Worm (Caenorhabditis elegans) whole organism, L3 larva: ENCODE measurements around the gene fbxa-185.
A peak's percentile ranks its signal among the peaks of the same experiment; 100 is the strongest.

Experiments
- ZK546.5 ChIP-seq: sonication (generic microtip); optimal IDR thresholded peaks from 2 replicates; lab custom pipeline; 2017; ENCODE audit warnings: missing biosample characterization, missing genetic modification characterization
- aly-2 ChIP-seq: fragments of 150-350 bp; optimal IDR thresholded peaks from 2 replicates; lab custom pipeline; 2014; ENCODE audit warnings: missing biosample characterization, missing genetic modification characterization
- ama-1 ChIP-seq: fragments of 150-350 bp; optimal IDR thresholded peaks from 2 replicates; lab custom pipeline; 2018
- daf-12 ChIP-seq: fragments of 150-350 bp; optimal IDR thresholded peaks from 2 replicates; lab custom pipeline; 2014; ENCODE audit warnings: missing biosample characterization, missing genetic modification reagents, missing genetic modification characterization
- egl-27 ChIP-seq: sonication (generic microtip); optimal IDR thresholded peaks from 4 replicates; lab custom pipeline; 2017; ENCODE audit warnings: missing biosample characterization, missing genetic modification reagents, missing genetic modification characterization
- elt-1 ChIP-seq: fragments of 150-350 bp; optimal IDR thresholded peaks from 2 replicates; lab custom pipeline; 2014; ENCODE audit warnings: missing biosample characterization, missing genetic modification characterization
- elt-2 ChIP-seq: sonication (generic microtip); optimal IDR thresholded peaks from 2 replicates; lab custom pipeline; 2016; ENCODE audit warnings: missing genetic modification reagents, mild to moderate bottlenecking, missing genetic modification characterization, missing compliant biosample characterization
- eor-1 ChIP-seq, 2 experiments: fragments of 150-350 bp; optimal IDR thresholded peaks; 2 replicates each; lab custom pipeline; 2014 to 2018; ENCODE audit warnings: missing biosample characterization in 2 of 2, missing genetic modification characterization in 2 of 2
- fkh-10 ChIP-seq: sonication (generic microtip); optimal IDR thresholded peaks from 2 replicates; lab custom pipeline; 2017; ENCODE audit warnings: missing biosample characterization, missing genetic modification reagents, missing genetic modification characterization
- fos-1 ChIP-seq: fragments of 150-350 bp; optimal IDR thresholded peaks from 2 replicates; lab custom pipeline; 2014; ENCODE audit warnings: missing biosample characterization, missing genetic modification characterization
- jun-1 ChIP-seq: fragments of 150-350 bp; optimal IDR thresholded peaks from 2 replicates; lab custom pipeline; 2014; ENCODE audit warnings: missing biosample characterization, missing genetic modification reagents, missing genetic modification characterization
- lin-15B ChIP-seq: fragments of 150-350 bp; optimal IDR thresholded peaks from 2 replicates; lab custom pipeline; 2014; ENCODE audit warnings: missing biosample characterization, missing genetic modification characterization
- lin-39 ChIP-seq: fragments of 150-350 bp; optimal IDR thresholded peaks from 2 replicates; lab custom pipeline; 2018; ENCODE audit warnings: missing biosample characterization, missing genetic modification reagents, missing genetic modification characterization
- lsy-12 ChIP-seq: sonication (generic microtip); optimal IDR thresholded peaks from 2 replicates; lab custom pipeline; 2016; ENCODE audit warnings: mild to moderate bottlenecking, missing genetic modification characterization, missing compliant biosample characterization
- mml-1 ChIP-seq: fragments of 150-350 bp; sonication (generic microtip); optimal IDR thresholded peaks from 3 replicates; lab custom pipeline; 2014; ENCODE audit warnings: missing biosample characterization, missing genetic modification characterization
- nfya-1 ChIP-seq: sonication (generic microtip); optimal IDR thresholded peaks from 2 replicates; lab custom pipeline; 2017; ENCODE audit warnings: missing genetic modification characterization, mild to moderate bottlenecking, missing compliant biosample characterization, antibody characterized with exemption, moderate library complexity; ENCODE audit not compliant: insufficient read depth
- nhr-12 ChIP-seq: fragments of 150-350 bp; optimal IDR thresholded peaks from 2 replicates; lab custom pipeline; 2014; ENCODE audit warnings: missing biosample characterization, missing genetic modification characterization
- nhr-23 ChIP-seq: fragments of 150-350 bp; optimal IDR thresholded peaks from 2 replicates; lab custom pipeline; 2014; ENCODE audit warnings: missing biosample characterization, missing genetic modification reagents, missing genetic modification characterization
- nhr-237 ChIP-seq: fragments of 150-350 bp; optimal IDR thresholded peaks from 2 replicates; lab custom pipeline; 2014; ENCODE audit warnings: missing biosample characterization, missing genetic modification characterization
- nhr-28 ChIP-seq: fragments of 150-350 bp; optimal IDR thresholded peaks from 2 replicates; lab custom pipeline; 2014; ENCODE audit warnings: missing biosample characterization, missing genetic modification characterization
- nhr-43 ChIP-seq: sonication (generic microtip); optimal IDR thresholded peaks from 2 replicates; lab custom pipeline; 2016; ENCODE audit warnings: mild to moderate bottlenecking, missing genetic modification characterization, missing compliant biosample characterization; ENCODE audit not compliant: poor library complexity, severe bottlenecking
- nhr-76 ChIP-seq: fragments of 150-350 bp; sonication (generic microtip); optimal IDR thresholded peaks from 5 replicates; lab custom pipeline; 2014; ENCODE audit warnings: missing biosample characterization, missing genetic modification characterization
- nhr-77 ChIP-seq: fragments of 150-350 bp; optimal IDR thresholded peaks from 2 replicates; lab custom pipeline; 2014; ENCODE audit warnings: missing biosample characterization, missing genetic modification characterization
- pha-4 ChIP-seq: fragments of 150-350 bp; optimal IDR thresholded peaks from 2 replicates; lab custom pipeline; 2014; ENCODE audit warnings: missing biosample characterization, missing genetic modification reagents, missing genetic modification characterization
- pqm-1 ChIP-seq: fragments of 150-350 bp; optimal IDR thresholded peaks from 2 replicates; lab custom pipeline; 2017; ENCODE audit warnings: missing biosample characterization, missing genetic modification characterization, inconsistent platforms
- skn-1 ChIP-seq: fragments of 150-350 bp; optimal IDR thresholded peaks from 2 replicates; lab custom pipeline; 2014; ENCODE audit warnings: missing biosample characterization, missing genetic modification characterization
- unc-39 ChIP-seq: sonication (generic microtip); optimal IDR thresholded peaks from 4 replicates; lab custom pipeline; 2017; ENCODE audit warnings: missing biosample characterization, missing genetic modification characterization
- zag-1 ChIP-seq: fragments of 150-350 bp; optimal IDR thresholded peaks from 2 replicates; lab custom pipeline; 2014; ENCODE audit warnings: missing biosample characterization, missing genetic modification characterization
- ztf-11 ChIP-seq: fragments of 150-350 bp; optimal IDR thresholded peaks from 2 replicates; lab custom pipeline; 2014; ENCODE audit warnings: missing biosample characterization, missing genetic modification characterization
- ztf-4 ChIP-seq: fragments of 150-350 bp; optimal IDR thresholded peaks from 2 replicates; lab custom pipeline; 2014; ENCODE audit warnings: missing biosample characterization, missing genetic modification characterization

The fbxa-185 gene

DNA sequence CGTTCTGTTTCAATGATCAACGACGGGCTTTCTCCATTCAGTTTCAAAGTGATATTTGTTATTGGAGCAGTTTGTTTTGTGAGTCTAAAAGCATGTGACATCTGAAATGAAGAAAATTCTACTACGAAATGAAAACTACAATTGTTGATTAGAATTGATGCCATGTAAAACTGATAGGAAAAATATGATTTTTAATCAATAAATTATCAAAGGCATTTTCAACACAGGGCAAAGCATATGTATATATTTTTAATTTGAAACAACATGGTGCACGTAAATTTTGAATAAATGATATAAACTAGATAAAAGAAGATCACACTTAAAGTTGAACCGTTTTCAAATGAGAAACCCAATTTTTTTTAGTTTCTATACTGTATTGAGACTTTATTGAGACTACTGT is 30.1 kb upstream of the fbxa-185 start, which contains the start of gene K10G4.5:
K10G4.5 (minus strand) TSS at position 101 of the 400 bp plus-strand sequence.
- TF ChIP-seq jun-1 (no peak), elt-2 (tag; lab: Kevin White, UChicago) (peak; percentile 10), zag-1 (tag; lab: Kevin White, UChicago) (no peak), fos-1 (tag; lab: Kevin White, UChicago) (no peak)

DNA sequence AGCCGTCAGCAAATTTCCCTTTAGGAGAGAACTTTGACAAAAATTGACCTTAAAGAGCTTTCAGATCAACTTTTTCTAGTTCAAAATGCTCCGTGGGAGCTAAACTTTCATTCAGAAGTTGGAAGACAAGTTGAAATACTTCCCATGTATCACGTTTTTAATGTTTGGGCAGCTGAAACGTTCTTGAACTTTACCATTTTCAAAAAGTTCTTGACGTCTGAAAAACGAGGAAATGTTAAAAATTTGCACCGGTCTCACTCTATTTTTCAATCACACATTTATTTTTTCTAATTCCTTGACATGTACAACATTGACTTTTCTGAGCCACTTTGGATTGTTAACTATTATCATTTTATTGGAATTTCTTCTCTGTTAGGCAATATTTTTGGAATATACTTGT is 28.7 kb upstream of the fbxa-185 start, which contains the start of gene sri-70:
sri-70 (plus strand) TSS at position 301 of the 400 bp plus-strand sequence.
- TF ChIP-seq skn-1 (no peak), mml-1 (tag; lab: Kevin White, UChicago) (no peak), nhr-12 (tag; lab: Kevin White, UChicago) (no peak), nhr-237 (tag; lab: Kevin White, UChicago) (no peak), ZK546.5 (tag; lab: Kevin White, UChicago) (no peak), nfya-1 (tag; lab: Kevin White, UChicago) (no peak), unc-39 (tag; lab: Kevin White, UChicago) (no peak), pha-4 (tag; lab: Kevin White, UChicago) (no peak), lin-39 (tag; lab: Kevin White, UChicago) (no peak), nhr-77 (tag; lab: Kevin White, UChicago) (no peak), ztf-11 (tag; lab: Kevin White, UChicago) (no peak), ztf-4 (tag; lab: Kevin White, UChicago) (no peak), eor-1 (tag; optimal IDR thresholded peaks at IDR 0.05; lab: Kevin White, UChicago) (no peak)
- TF ChIP-seq, all 47 proteins: peak for 0

DNA sequence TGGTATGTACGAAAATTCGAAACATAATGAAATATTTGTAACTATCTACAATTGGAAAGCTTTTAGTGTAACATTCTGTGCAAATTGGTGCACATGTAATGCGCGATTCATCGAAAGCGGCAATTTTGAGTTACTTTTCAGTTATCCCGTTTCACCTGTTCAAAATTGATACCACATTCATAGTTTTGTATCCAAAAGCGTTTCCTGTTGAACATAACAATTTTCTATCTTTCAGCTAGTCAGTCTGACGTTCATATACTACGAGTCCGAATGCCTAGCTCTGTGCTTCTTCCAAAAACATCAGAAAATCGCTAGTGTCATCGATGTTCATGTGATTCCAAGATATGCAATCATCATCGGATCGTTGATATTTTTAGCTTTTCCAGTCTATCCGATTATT is 28.0 kb upstream of the fbxa-185 start:
- TF ChIP-seq nhr-28 (tag; lab: Kevin White, UChicago) (no peak), jun-1 (no peak), ama-1 (lab: Kevin White, UChicago) (no peak), unc-39 (tag; lab: Kevin White, UChicago) (no peak), nhr-43 (tag; lab: Kevin White, UChicago) (no peak)

DNA sequence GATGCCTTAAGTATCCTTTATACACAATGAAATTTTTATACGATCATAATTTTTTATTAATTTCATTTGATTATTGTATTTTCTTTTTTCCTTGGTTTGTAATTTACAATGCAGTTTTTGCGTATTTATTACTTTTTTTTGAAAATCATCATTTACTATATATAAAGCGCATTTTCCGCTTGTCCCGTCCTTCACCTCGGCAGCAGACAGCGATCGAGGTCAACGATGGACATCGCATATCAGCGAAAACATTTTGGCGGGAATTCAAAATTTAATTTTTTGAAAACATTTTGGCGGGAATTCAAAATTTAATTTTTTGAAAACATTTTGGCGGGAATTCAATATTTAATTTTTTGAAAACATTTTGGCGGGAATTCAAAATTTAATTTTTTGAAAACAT is 23.5 kb upstream of the fbxa-185 start:
- TF ChIP-seq nhr-76 (no peak), nhr-43 (tag; lab: Kevin White, UChicago) (no peak), pha-4 (tag; lab: Kevin White, UChicago) (no peak), daf-12 (tag; lab: Kevin White, UChicago) (no peak), pqm-1 (tag; lab: Kevin White, UChicago) (no peak), ztf-11 (tag; lab: Kevin White, UChicago) (no peak)

DNA sequence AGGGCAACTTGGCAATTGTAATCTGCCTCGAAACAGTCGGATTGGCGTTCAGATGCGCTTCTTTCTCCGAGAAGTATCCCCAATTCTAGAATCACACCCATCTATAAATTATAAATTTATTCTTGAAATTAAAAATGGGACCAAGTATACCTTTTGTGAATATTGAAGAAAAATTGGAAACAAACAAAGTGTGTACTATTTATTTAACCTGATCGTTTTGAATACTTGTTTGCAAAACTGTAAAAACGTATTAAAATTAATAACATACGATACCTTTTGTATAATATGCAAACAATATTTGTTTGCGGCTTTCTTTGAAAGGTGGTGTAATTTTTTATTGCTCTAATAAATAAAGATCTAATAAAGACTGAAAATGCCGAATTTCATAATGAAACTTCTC is 19.1 kb upstream of the fbxa-185 start, which contains the start of gene Y61B8B.3:
Y61B8B.3 (minus strand) TSS at position 101 of the 400 bp plus-strand sequence.
- no peak for TF ChIP-seq skn-1
- no peak for TF ChIP-seq nhr-28 (tag; lab: Kevin White, UChicago)
- no peak for TF ChIP-seq aly-2
- no peak for TF ChIP-seq unc-39 (tag; lab: Kevin White, UChicago)
- no peak for TF ChIP-seq daf-12 (tag; lab: Kevin White, UChicago)
- no peak for TF ChIP-seq zag-1 (tag; lab: Kevin White, UChicago)
- TF ChIP-seq lin-15B (tag; lab: Kevin White, UChicago), result no peak
- TF ChIP-seq ama-1 (lab: Kevin White, UChicago), result no peak
- no peak for TF ChIP-seq nhr-12 (tag; lab: Kevin White, UChicago)
- no peak for TF ChIP-seq fos-1 (tag; lab: Kevin White, UChicago)

DNA sequence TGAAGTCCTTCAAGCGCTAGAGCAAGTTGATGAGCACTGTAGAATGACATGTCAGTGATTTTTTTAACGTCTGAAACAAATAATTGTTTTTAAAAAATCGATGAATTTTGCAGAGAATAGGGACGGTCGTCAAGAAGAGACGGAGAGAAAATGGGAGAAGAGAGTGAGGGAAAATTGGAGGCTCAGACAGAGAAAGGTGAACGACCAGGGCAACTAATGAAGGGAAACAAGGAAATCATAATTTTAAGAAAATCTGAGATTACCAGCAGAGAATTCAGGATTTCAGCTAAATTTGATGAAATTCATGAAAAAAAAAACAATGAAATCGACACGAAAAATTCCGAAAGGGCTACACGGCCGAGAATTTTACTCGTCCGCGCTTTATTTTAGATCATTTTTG is 16.4 kb upstream of the fbxa-185 start, which contains the start of gene F31E9.6:
F31E9.6 (minus strand) TSS at position 91 of the 400 bp plus-strand sequence.
- TF ChIP-seq nfya-1 (tag; lab: Kevin White, UChicago), result no peak

DNA sequence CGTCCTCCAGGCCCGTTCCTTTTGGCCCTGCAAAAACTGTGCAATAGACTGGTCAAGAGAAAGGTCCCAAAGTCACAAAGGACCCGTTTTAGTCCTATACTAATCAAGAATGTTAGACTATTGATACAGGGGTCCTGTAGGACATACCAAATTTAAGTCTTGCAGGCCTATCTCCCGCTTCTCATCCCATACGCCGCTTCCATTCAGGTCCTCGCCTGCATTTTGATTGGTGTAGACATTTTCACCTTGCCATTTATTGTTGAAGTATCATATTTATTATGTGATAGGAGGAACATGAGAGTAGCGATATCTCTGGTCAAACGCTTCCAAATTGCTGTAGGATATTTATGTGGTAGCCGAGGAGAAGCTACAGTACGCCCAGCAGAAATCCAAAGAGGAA is 14.1 kb upstream of the fbxa-185 start:
- TF ChIP-seq fkh-10 (GFP tag; lab: Kevin White, UChicago) (no peak), egl-27 (tag; lab: Kevin White, UChicago) (no peak), nhr-237 (tag; lab: Kevin White, UChicago) (no peak), zag-1 (tag; lab: Kevin White, UChicago) (no peak), nhr-12 (tag; lab: Kevin White, UChicago) (no peak), ZK546.5 (tag; lab: Kevin White, UChicago) (no peak), pqm-1 (tag; lab: Kevin White, UChicago) (no peak), nhr-23 (tag; lab: Kevin White, UChicago) (no peak), nfya-1 (tag; lab: Kevin White, UChicago) (no peak), lsy-12 (tag; lab: Kevin White, UChicago) (no peak), ztf-4 (tag; lab: Kevin White, UChicago) (no peak), unc-39 (tag; lab: Kevin White, UChicago) (no peak), mml-1 (tag; lab: Kevin White, UChicago) (no peak), nhr-76 (no peak), elt-1 (tag; lab: Kevin White, UChicago) (no peak)
- TF ChIP-seq, all 47 proteins: peak for 0
